Worm (Caenorhabditis elegans) whole organism, L1 larva: Measurements from ENCODE around the gene npp-15.

Experiments used
- C16A3.4 ChIP-seq: fragments of 150-350 bp; optimal IDR thresholded peaks from 2 replicates; lab custom pipeline; 2014; ENCODE audit warnings: missing biosample characterization, missing genetic modification characterization
- F16B12.6 ChIP-seq: fragments of 150-350 bp; optimal IDR thresholded peaks from 2 replicates; lab custom pipeline; 2014; ENCODE audit warnings: missing biosample characterization, missing genetic modification characterization
- alr-1 ChIP-seq: fragments of 200-800 bp; sonication (Bioruptor generic); optimal IDR thresholded peaks from 2 replicates; lab custom pipeline; 2018; ENCODE audit warnings: borderline replicate concordance, mild to moderate bottlenecking, missing genetic modification characterization, missing compliant biosample characterization
- ceh-63 ChIP-seq: fragments of 200-800 bp; sonication (Bioruptor generic); optimal IDR thresholded peaks from 2 replicates; lab custom pipeline; 2018; ENCODE audit warnings: mild to moderate bottlenecking, missing genetic modification characterization, missing compliant biosample characterization
- ceh-8 ChIP-seq: fragments of 200-800 bp; sonication (Bioruptor generic); optimal IDR thresholded peaks from 2 replicates; lab custom pipeline; 2018; ENCODE audit warnings: mild to moderate bottlenecking, missing genetic modification characterization, moderate library complexity, missing compliant biosample characterization
- dsc-1 ChIP-seq: sonication (generic microtip); optimal IDR thresholded peaks from 2 replicates; lab custom pipeline; 2016; ENCODE audit warnings: mild to moderate bottlenecking, missing genetic modification characterization, missing compliant biosample characterization
- efl-1 ChIP-seq, 4 experiments: fragments of 150-350 bp; optimal IDR thresholded peaks in 3 of 4; peaks in 1 of 4; 1 replicate in 1 of 4; 2 replicates in 3 of 4; lab custom pipeline; 2014; ENCODE audit warnings: missing biosample characterization in 2 of 4, missing genetic modification characterization in 2 of 4, missing genetic modification reagents in 2 of 4
- elt-2 ChIP-seq: sonication (generic microtip); optimal IDR thresholded peaks from 2 replicates; lab custom pipeline; 2016; ENCODE audit warnings: missing genetic modification characterization, mild to moderate bottlenecking, inconsistent platforms, missing compliant biosample characterization, missing genetic modification reagents
- elt-3 ChIP-seq, 6 experiments: fragments of 150-350 bp in 1 of 6; sonication (generic microtip); optimal IDR thresholded peaks; 2 replicates each; lab custom pipeline; 2017 to 2018; ENCODE audit warnings: missing biosample characterization in 6 of 6, missing genetic modification characterization in 6 of 6, inconsistent platforms in 1 of 6
- fkh-4 ChIP-seq: sonication (generic microtip); optimal IDR thresholded peaks from 2 replicates; lab custom pipeline; 2016; ENCODE audit warnings: missing compliant biosample characterization, missing genetic modification characterization, borderline replicate concordance
- isw-1 ChIP-seq: fragments of 200-800 bp; sonication (Bioruptor generic); IDR thresholded peaks from 2 replicates; pipeline ENCODE4 v1.3.6; 2022; ENCODE audit warnings: missing genetic modification characterization, missing compliant biosample characterization
- jun-1 ChIP-seq: fragments of 150-350 bp; optimal IDR thresholded peaks from 2 replicates; lab custom pipeline; 2014; ENCODE audit warnings: missing biosample characterization, missing genetic modification reagents, missing genetic modification characterization
- lin-14 ChIP-seq: fragments of 200-800 bp; sonication (Bioruptor generic); optimal IDR thresholded peaks from 2 replicates; lab custom pipeline; 2018; ENCODE audit warnings: mild to moderate bottlenecking, missing genetic modification characterization, moderate library complexity, missing compliant biosample characterization
- lin-35 ChIP-seq, 2 experiments: fragments of 150-350 bp; optimal IDR thresholded peaks; 2 replicates each; lab custom pipeline; 2014; ENCODE audit warnings: missing biosample characterization in 2 of 2, missing genetic modification characterization in 2 of 2, missing genetic modification reagents in 2 of 2
- lin-39 ChIP-seq: fragments of 150-350 bp; optimal IDR thresholded peaks from 2 replicates; lab custom pipeline; 2014; ENCODE audit warnings: missing biosample characterization, missing genetic modification reagents, missing genetic modification characterization
- lsy-2 ChIP-seq, 2 experiments: fragments of 150-350 bp; optimal IDR thresholded peaks; 2 replicates each; lab custom pipeline; 2014; ENCODE audit warnings: missing biosample characterization in 2 of 2, missing genetic modification characterization in 2 of 2
- mab-9 ChIP-seq: fragments of 200-800 bp; sonication (Bioruptor generic); IDR thresholded peaks from 2 replicates; pipeline ENCODE4 v1.3.6; 2022; ENCODE audit warnings: missing genetic modification reagents, missing genetic modification characterization, missing compliant biosample characterization
- mef-2 ChIP-seq: fragments of 150-350 bp; optimal IDR thresholded peaks from 2 replicates; lab custom pipeline; 2014; ENCODE audit warnings: missing biosample characterization, missing genetic modification characterization
- nhr-11 ChIP-seq: fragments of 150-350 bp; optimal IDR thresholded peaks from 2 replicates; lab custom pipeline; 2014; ENCODE audit warnings: missing biosample characterization, missing genetic modification characterization
- nhr-19 ChIP-seq: fragments of 200-800 bp; sonication (Bioruptor generic); conservative IDR thresholded peaks from 2 replicates; pipeline ENCODE4 v1.3.6; 2022; ENCODE audit warnings: missing genetic modification characterization, missing compliant biosample characterization
- nhr-20 ChIP-seq: sonication (generic microtip); optimal IDR thresholded peaks from 2 replicates; lab custom pipeline; 2016; ENCODE audit warnings: mild to moderate bottlenecking, missing genetic modification characterization, missing compliant biosample characterization
- nhr-71 ChIP-seq: sonication (generic microtip); optimal IDR thresholded peaks from 2 replicates; lab custom pipeline; 2016; ENCODE audit warnings: mild to moderate bottlenecking, missing genetic modification characterization, moderate library complexity, missing compliant biosample characterization
- nhr-90 ChIP-seq: sonication (generic microtip); optimal IDR thresholded peaks from 2 replicates; lab custom pipeline; 2016; ENCODE audit warnings: mild to moderate bottlenecking, missing genetic modification characterization, missing compliant biosample characterization; ENCODE audit not compliant: poor library complexity
- rnt-1 ChIP-seq: sonication (generic microtip); optimal IDR thresholded peaks from 2 replicates; lab custom pipeline; 2016; ENCODE audit warnings: mild to moderate bottlenecking, missing genetic modification characterization, moderate library complexity, missing compliant biosample characterization
- snu-23 ChIP-seq: sonication (generic microtip); optimal IDR thresholded peaks from 2 replicates; lab custom pipeline; 2016; ENCODE audit warnings: missing genetic modification characterization, missing compliant biosample characterization
- sox-4 ChIP-seq: sonication (generic microtip); optimal IDR thresholded peaks from 2 replicates; lab custom pipeline; 2016; ENCODE audit warnings: missing genetic modification characterization, missing compliant biosample characterization
- sup-37 ChIP-seq: fragments of 200-800 bp; sonication (Bioruptor generic); optimal IDR thresholded peaks from 2 replicates; lab custom pipeline; 2018; ENCODE audit warnings: mild to moderate bottlenecking, missing genetic modification characterization, missing compliant biosample characterization
- tbx-2 ChIP-seq: sonication (generic microtip); optimal IDR thresholded peaks from 2 replicates; lab custom pipeline; 2016; ENCODE audit warnings: missing genetic modification characterization, missing compliant biosample characterization
- unc-130 ChIP-seq: fragments of 150-350 bp; optimal IDR thresholded peaks from 2 replicates; lab custom pipeline; 2017; ENCODE audit warnings: missing biosample characterization, missing genetic modification characterization, inconsistent platforms
- zag-1 ChIP-seq: fragments of 150-350 bp; optimal IDR thresholded peaks from 2 replicates; lab custom pipeline; 2014; ENCODE audit warnings: missing biosample characterization, missing genetic modification characterization
- zip-4 ChIP-seq: fragments of 200-800 bp; sonication (Bioruptor generic); optimal IDR thresholded peaks from 2 replicates; lab custom pipeline; 2018; ENCODE audit warnings: mild to moderate bottlenecking, missing genetic modification characterization, moderate library complexity, missing compliant biosample characterization
- ztf-11 ChIP-seq, 2 experiments: sonication (generic microtip); optimal IDR thresholded peaks; 2 replicates each; lab custom pipeline; 2016 to 2017; ENCODE audit warnings: missing genetic modification characterization in 2 of 2, missing biosample characterization in 1 of 2, missing compliant biosample characterization in 1 of 2
- ztf-4 ChIP-seq: fragments of 150-350 bp; optimal IDR thresholded peaks from 2 replicates; lab custom pipeline; 2014; ENCODE audit warnings: missing biosample characterization, missing genetic modification characterization

Gene npp-15

DNA sequence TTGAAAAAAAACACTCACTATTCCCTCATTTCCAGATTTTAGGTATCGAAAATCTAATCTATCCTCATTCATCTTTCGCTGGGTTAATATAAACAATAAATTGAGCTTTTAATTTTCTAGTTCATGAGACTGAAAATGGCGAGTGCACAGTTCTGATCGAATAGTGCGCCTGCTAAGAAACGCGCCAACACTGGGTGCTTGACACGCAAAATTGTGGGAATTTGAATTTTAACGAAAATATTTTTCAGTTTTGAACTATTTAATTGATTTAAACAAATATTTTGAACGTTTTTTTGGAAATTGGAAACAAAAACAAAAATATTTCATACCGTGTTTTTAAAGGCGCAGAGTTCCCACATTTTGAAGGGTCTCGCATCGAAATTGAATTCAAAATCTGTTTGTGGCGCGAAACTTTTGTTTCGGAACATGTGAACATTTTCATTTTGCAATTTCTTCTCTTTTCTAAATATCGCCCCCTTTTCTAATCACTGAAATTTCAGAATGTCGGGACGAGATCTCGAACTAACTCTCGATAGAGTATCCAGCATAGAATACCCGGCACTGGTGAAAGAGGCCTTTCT lies at the start of gene npp-15, which contains the start of gene C29E4.13 (continued):
- TF ChIP-seq C16A3.4: peak; percentile 55
- peak; percentile 74 to 87 for TF ChIP-seq lin-35 (GFP tag; optimal IDR thresholded peaks at IDR 0.05; lab: Kevin White, UChicago)
- peak; percentile 64 for TF ChIP-seq rnt-1 (tag; lab: Kevin White, UChicago)

DNA sequence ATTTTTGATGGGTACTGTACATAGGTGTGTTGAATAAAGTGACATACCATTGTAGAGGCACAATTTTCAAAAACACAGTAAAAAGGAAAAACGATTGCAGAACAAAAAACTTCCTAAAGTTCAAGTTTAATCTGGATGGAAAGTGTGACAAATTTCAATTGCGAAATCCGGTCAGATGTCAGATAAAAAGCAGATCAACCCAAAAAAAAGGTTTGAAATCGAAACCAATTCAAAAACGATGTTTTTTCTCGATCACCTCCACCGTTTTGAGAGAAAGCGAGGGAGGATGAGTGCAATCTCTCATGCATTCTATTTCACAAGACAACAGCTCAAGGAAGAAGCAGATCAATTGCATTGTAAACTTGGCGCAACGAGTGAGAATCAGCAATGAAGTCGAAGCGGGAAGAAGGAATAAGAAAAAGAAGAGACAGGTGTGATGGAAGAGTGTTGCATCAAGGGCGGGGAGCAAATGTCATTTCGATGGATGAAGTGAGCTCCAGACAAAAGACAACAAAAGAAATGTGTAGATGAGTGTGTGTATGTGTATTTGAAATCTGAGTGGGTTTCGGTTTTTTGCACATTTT lies 48.6 kb upstream of the npp-15 start:
- TF ChIP-seq lin-14: peak; percentile 78
- TF ChIP-seq dsc-1: peak; percentile 50
- TF ChIP-seq mef-2: no peak
- TF ChIP-seq sup-37 (GFP tag; lab: Kevin White, UChicago): no peak
- TF ChIP-seq unc-130 (tag; lab: Kevin White, UChicago): peak; percentile 21
- TF ChIP-seq zag-1 (tag; lab: Kevin White, UChicago): no peak
- no peak for TF ChIP-seq lin-39 (tag; lab: Kevin White, UChicago)
- TF ChIP-seq lsy-2 (tag; optimal IDR thresholded peaks at IDR 0.05; lab: Kevin White, UChicago): peak in 1 of 2 experiments; percentile 54
- peak; percentile 10; the same call in 1 of the 2 replicates for TF ChIP-seq nhr-19
- TF ChIP-seq rnt-1 (tag; lab: Kevin White, UChicago): peak; percentile 53
- no peak for TF ChIP-seq nhr-90
- TF ChIP-seq C16A3.4: no peak
- peak; percentile 20 for TF ChIP-seq snu-23 (GFP tag; lab: Kevin White, UChicago)
- TF ChIP-seq ztf-11 (tag; optimal IDR thresholded peaks at IDR 0.05; lab: Kevin White, UChicago): no peak
- no peak for TF ChIP-seq sox-4 (tag; lab: Kevin White, UChicago)
- TF ChIP-seq ceh-63: no peak
- TF ChIP-seq nhr-71 (tag; lab: Kevin White, UChicago): peak; percentile 46
- TF ChIP-seq F16B12.6 (tag; lab: Kevin White, UChicago): no peak
- TF ChIP-seq nhr-20 (tag; lab: Kevin White, UChicago): peak; percentile 27
- no peak for TF ChIP-seq efl-1 (optimal IDR thresholded peaks at IDR 0.05; lab: Kevin White, UChicago)
- TF ChIP-seq efl-1 (GFP tag; optimal IDR thresholded peaks at IDR 0.05 in 1 of 2; lab: Kevin White, UChicago): peak in 1 of 2 experiments; percentile 61

DNA sequence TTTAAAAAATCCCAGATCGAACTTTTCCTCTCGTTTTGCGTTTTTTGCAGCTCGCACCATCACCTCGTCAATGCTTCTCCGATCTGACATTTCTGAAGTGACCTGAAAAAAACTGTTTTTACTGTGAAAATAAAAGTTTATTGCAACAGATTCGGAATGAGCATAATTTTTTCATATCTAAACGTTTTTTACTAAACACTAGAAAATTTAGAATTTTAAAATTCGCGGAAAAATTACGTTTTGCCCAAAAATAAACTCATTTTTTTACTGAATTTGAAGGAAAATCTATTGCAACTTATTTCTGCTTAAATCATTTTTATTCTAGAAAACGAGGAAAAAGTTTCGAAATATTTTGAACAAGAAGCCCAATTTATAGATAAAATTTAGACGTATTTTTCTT lies 45.9 kb upstream of the npp-15 start, which contains the start of gene ZK688.9:
Gene ZK688.9, minus strand, starts transcription at position 101 of the 400 bp plus-strand sequence.
- TF ChIP-seq zip-4 (GFP tag; lab: Kevin White, UChicago) (no peak), ceh-8 (GFP tag; lab: Kevin White, UChicago) (no peak), nhr-71 (tag; lab: Kevin White, UChicago) (no peak), alr-1 (tag; lab: Kevin White, UChicago) (no peak)

DNA sequence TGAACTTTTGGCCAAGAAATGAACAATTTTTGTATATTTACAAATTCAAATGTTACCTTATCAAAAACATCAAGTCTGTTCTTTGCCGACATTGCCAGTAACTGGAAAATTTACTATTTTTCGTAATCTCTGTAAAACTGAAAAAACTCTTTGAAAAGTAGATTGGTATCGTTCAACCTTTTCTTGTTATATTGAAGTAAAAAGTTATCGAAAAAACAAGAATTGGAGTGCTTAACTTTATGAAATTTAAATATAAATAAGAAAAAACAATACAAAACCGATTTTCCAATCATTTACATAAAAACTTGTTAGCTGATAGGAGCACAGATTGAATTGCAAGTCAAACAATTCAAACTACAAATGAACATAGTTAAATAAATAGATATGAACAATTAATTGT lies 44.0 kb upstream of the npp-15 start, which contains the start of gene ZK688.11:
Gene ZK688.11, minus strand, starts transcription at position 101 of the 400 bp plus-strand sequence.
- TF ChIP-seq jun-1 (tag; lab: Kevin White, UChicago): no peak
- TF ChIP-seq nhr-11 (tag; lab: Kevin White, UChicago): no peak
- no peak for TF ChIP-seq ztf-4 (tag; lab: Kevin White, UChicago)
- TF ChIP-seq mab-9 (GFP tag; lab: Robert Waterston, UW): no peak
- no peak for TF ChIP-seq alr-1 (tag; lab: Kevin White, UChicago)
- TF ChIP-seq elt-3 (tag; optimal IDR thresholded peaks at IDR 0.05; lab: Kevin White, UChicago): no peak
- no peak for TF ChIP-seq fkh-4
- TF ChIP-seq isw-1 (GFP tag; lab: Robert Waterston, UW): no peak
- TF ChIP-seq elt-2 (tag; lab: Kevin White, UChicago): no peak
- TF ChIP-seq tbx-2 (tag; lab: Kevin White, UChicago): no peak
